Worm (Caenorhabditis elegans): ENCODE measurements around the gene W04G3.7.

DNA sequence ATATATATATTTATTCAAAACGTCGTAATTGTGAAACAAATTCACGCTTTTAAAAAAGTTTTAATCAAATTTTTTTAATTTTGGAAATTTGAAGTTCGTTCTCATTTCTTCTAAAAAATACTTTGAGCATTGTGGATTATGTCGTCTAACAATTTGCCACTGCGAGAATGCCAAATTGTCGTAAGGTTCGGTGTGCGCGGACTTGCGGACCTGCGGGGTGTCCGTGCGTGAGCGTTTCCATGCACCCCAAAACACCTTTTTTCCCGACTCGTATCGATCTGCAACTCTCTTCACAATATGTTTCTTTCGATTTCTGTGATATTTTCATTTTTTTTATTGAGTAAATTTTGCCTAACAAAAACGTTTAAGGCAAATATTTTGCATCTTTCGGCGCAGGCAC, 12.4 kb downstream of the W04G3.7 start:
- TF ChIP-seq T22C8.4 (GFP tag; IDR thresholded peaks at IDR 0.05) (no peak), cog-1 (tag; optimal IDR thresholded peaks at IDR 0.05) (no peak), flt-1 (GFP tag; IDR thresholded peaks at IDR 0.05) (no peak; the same call in 1 of the 2 replicates)

Measured in whole organism, midembryonic.